Fruit fly (Drosophila melanogaster) ovary, adult (tissue): ENCODE measurements around the gene 5-HT2B.
A peak's percentile ranks its signal among the peaks of the same experiment; 100 is the strongest.

ENCODE experiments used
- CG17801 ChIP-seq: fragments of 200-800 bp; optimal IDR thresholded peaks from 2 replicates; lab custom pipeline; 2019; ENCODE audit warnings: missing biosample characterization, mild to moderate bottlenecking, missing genetic modification characterization, moderate library complexity; ENCODE audit not compliant: partially characterized antibody

Gene 5-HT2B

dm6 chr3R:8669029-8669707 is 91.2 kb downstream of the 5-HT2B start:
- TF ChIP-seq CG17801 (GFP tag; lab: Kevin White, UChicago), result peak; percentile 97

dm6 chr3R:8669900-8670528 is 92.0 kb downstream of the 5-HT2B start:
- TF ChIP-seq CG17801 (GFP tag; lab: Kevin White, UChicago), result no peak

dm6 chr3R:8670529-8671491 is 92.8 kb downstream of the 5-HT2B start, which contains the start of gene p:
p (minus strand) TSS chr3R:8670684.
- peak; percentile 62 for TF ChIP-seq CG17801 (GFP tag; lab: Kevin White, UChicago)

- peak; percentile 78 for TF ChIP-seq CG17801 (GFP tag; lab: Kevin White, UChicago)
These were observed 95.8 kb downstream of the 5-HT2B start, which contains the start of gene mRpL19 for dm6 chr3R:8673803-8674234. mRpL19 (plus strand) TSS chr3R:8674109.

dm6 chr3R:8676560-8677000 is 98.6 kb downstream of the 5-HT2B start, which contains the start of the genes Unc50, CG11755 and CG8043:
Unc50 (minus strand) TSS chr3R:8676613.
CG11755 (plus strand) TSS chr3R:8676915.
CG8043 (plus strand) TSS chr3R:8676915.
- peak; percentile 88 for TF ChIP-seq CG17801 (GFP tag; lab: Kevin White, UChicago)
